Fruit fly (Drosophila melanogaster) whole organism, pupa: ENCODE measurements around the gene Mst98Cb.
A peak's percentile ranks its signal among the peaks of the same experiment; 100 is the strongest.

Experiments used
- CG13204 ChIP-seq: fragments of 200-800 bp; sonication (Bioruptor generic); optimal IDR thresholded peaks from 2 replicates; lab custom pipeline; 2018; ENCODE audit warnings: missing biosample characterization, mild to moderate bottlenecking, missing genetic modification characterization, moderate library complexity
- CG14655 ChIP-seq: fragments of 200-800 bp; sonication (Bioruptor generic); optimal IDR thresholded peaks from 3 replicates; lab custom pipeline; 2017; ENCODE audit warnings: mild to moderate bottlenecking, missing biosample characterization, missing genetic modification reagents, missing genetic modification characterization
- CG15710 ChIP-seq: fragments of 200-800 bp; sonication (Bioruptor generic); optimal IDR thresholded peaks from 2 replicates; lab custom pipeline; 2018; ENCODE audit warnings: missing biosample characterization, mild to moderate bottlenecking, missing genetic modification characterization, moderate library complexity
- CG17806 ChIP-seq: fragments of 200-800 bp; sonication (Bioruptor generic); optimal IDR thresholded peaks from 2 replicates; lab custom pipeline; 2018; ENCODE audit warnings: missing biosample characterization, mild to moderate bottlenecking, missing genetic modification characterization, moderate library complexity
- CG34367 ChIP-seq: fragments of 200-800 bp; sonication (Bioruptor generic); optimal IDR thresholded peaks from 2 replicates; lab custom pipeline; 2018; ENCODE audit warnings: missing biosample characterization, mild to moderate bottlenecking, missing genetic modification characterization
- EcR ChIP-seq: fragments of 200-800 bp; sonication (Bioruptor generic); optimal IDR thresholded peaks from 3 replicates; lab custom pipeline; 2019; ENCODE audit warnings: missing biosample characterization, missing genetic modification characterization, mild to moderate bottlenecking, moderate library complexity, missing genetic modification reagents
- fd96Ca ChIP-seq: fragments of 200-800 bp; sonication (Bioruptor generic); IDR thresholded peaks from 3 replicates; pipeline ENCODE4 v1.3.6; 2022; ENCODE audit warnings: missing biosample characterization, missing genetic modification characterization
- rn ChIP-seq: fragments of 200-800 bp; sonication (Bioruptor generic); IDR thresholded peaks from 2 replicates; pipeline ENCODE4 v1.3.6; 2022; ENCODE audit warnings: missing biosample characterization, missing genetic modification characterization

dm6 chr3R:28335462-28335998 lies 42.9 kb downstream of the Mst98Cb start:
- TF ChIP-seq CG34367 (tag; lab: Kevin White, UChicago) (peak; percentile 50), CG13204 (GFP tag; lab: Kevin White, UChicago) (peak; percentile 5), rn (GFP tag; lab: Robert Waterston, UW) (peak; percentile 29; the same call in 1 of the 2 replicates), fd96Ca (GFP tag; lab: Robert Waterston, UW) (peak; percentile 78), CG14655 (GFP tag; lab: Kevin White, UChicago) (peak; percentile 68), CG17806 (peak; percentile 50), CG15710 (tag; lab: Kevin White, UChicago) (peak; percentile 74), EcR (peak; percentile 18)
